Worm (Caenorhabditis elegans): ENCODE measurements around the gene Y32H12A.7.

DNA sequence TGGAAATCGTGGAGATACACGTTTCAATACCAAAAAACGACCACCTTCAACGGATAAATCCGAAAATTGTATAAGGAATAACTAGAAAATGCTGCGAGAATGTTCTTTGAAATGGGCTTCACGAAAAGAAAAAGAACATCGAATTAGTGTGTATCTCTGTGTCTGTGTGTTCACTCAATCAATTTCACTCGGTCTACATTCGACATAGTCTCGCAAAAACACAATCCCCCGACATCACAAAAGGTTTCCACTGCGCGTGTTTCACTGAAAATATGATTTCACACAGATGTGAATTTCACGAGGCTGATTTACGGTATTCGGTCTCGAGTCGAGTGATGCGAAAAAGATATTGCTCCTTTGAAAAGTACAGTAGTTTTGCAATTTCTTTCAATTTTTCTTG is 11.5 kb downstream of the Y32H12A.7 start:
- TF ChIP-seq efl-3 (GFP tag; optimal IDR thresholded peaks at IDR 0.05) (no peak), egl-27 (tag; optimal IDR thresholded peaks at IDR 0.05) (no peak), pqm-1 (tag; optimal IDR thresholded peaks at IDR 0.05) (no peak), unc-62 (GFP tag; optimal IDR thresholded peaks at IDR 0.05) (no peak)
